Worm (Caenorhabditis elegans) whole organism, L1 larva: ENCODE results near the gene R04A9.3.

Source experiments
- ama-1 ChIP-seq: fragments of 150-350 bp; optimal IDR thresholded peaks from 2 replicates; lab custom pipeline; 2014
- ceh-88 ChIP-seq: fragments of 200-800 bp; sonication (Bioruptor generic); IDR thresholded peaks from 2 replicates; pipeline ENCODE4 v1.3.6; 2022; ENCODE audit warnings: missing genetic modification characterization, missing compliant biosample characterization
- elt-2 ChIP-seq: sonication (generic microtip); optimal IDR thresholded peaks from 2 replicates; lab custom pipeline; 2016; ENCODE audit warnings: missing genetic modification characterization, mild to moderate bottlenecking, inconsistent platforms, missing compliant biosample characterization, missing genetic modification reagents
- grh-1 ChIP-seq: fragments of 200-800 bp; sonication (Bioruptor generic); IDR thresholded peaks from 2 replicates; pipeline ENCODE4 v1.3.6; 2022; ENCODE audit warnings: missing genetic modification reagents, missing genetic modification characterization, missing compliant biosample characterization
- mdl-1 ChIP-seq, 2 experiments: fragments of 150-350 bp; optimal IDR thresholded peaks; 2 replicates each; lab custom pipeline; 2014 to 2017; ENCODE audit warnings: missing biosample characterization in 2 of 2, missing genetic modification characterization in 2 of 2, inconsistent platforms in 1 of 2
- nhr-76 ChIP-seq: sonication (generic microtip); optimal IDR thresholded peaks from 2 replicates; lab custom pipeline; 2017; ENCODE audit warnings: missing biosample characterization, missing genetic modification characterization
- snpc-4 ChIP-seq: fragments of 150-350 bp; optimal IDR thresholded peaks from 2 replicates; lab custom pipeline; 2014; ENCODE audit warnings: missing biosample characterization, missing genetic modification characterization
- sox-4 ChIP-seq: sonication (generic microtip); optimal IDR thresholded peaks from 2 replicates; lab custom pipeline; 2016; ENCODE audit warnings: missing genetic modification characterization, missing compliant biosample characterization
- swsn-7 ChIP-seq: sonication (generic microtip); optimal IDR thresholded peaks from 2 replicates; lab custom pipeline; 2016; ENCODE audit warnings: missing genetic modification characterization, missing compliant biosample characterization
- unc-62 ChIP-seq: fragments of 150-350 bp; optimal IDR thresholded peaks from 2 replicates; lab custom pipeline; 2014; ENCODE audit warnings: missing biosample characterization, missing genetic modification reagents, missing genetic modification characterization

- no peak for TF ChIP-seq sox-4 (tag; lab: Kevin White, UChicago)
- TF ChIP-seq unc-62 (GFP tag; lab: Kevin White, UChicago), result no peak
- TF ChIP-seq elt-2 (tag; lab: Kevin White, UChicago), result no peak
- TF ChIP-seq ceh-88 (GFP tag; lab: Robert Waterston, UW), result no peak
- no peak for TF ChIP-seq swsn-7
- TF ChIP-seq ama-1 (lab: Kevin White, UChicago), result no peak
- TF ChIP-seq mdl-1 (tag; optimal IDR thresholded peaks at IDR 0.05; lab: Kevin White, UChicago), result no peak
- no peak for TF ChIP-seq grh-1
- no peak for TF ChIP-seq snpc-4
- no peak for TF ChIP-seq nhr-76 (tag; lab: Kevin White, UChicago)
Measured at ce11 chrX:402951-403350, 22.5 kb upstream of the R04A9.3 start.
